Worm (Caenorhabditis elegans): ENCODE data around the gene toh-1.
"Not testable (repeated sequence)": the region's sequence is repeated elsewhere in the genome, so short reads cannot be mapped to it uniquely, and the experiment has no call there.

ce11 chrIII:3845708-3846107, 36.9 kb upstream of the toh-1 start:
- TF ChIP-seq ztf-29 (GFP tag; IDR thresholded peaks at IDR 0.05); klf-2 (GFP tag; conservative IDR thresholded peaks at IDR 0.05); flt-1 (GFP tag; IDR thresholded peaks at IDR 0.05); ref-1 (GFP tag; conservative IDR thresholded peaks at IDR 0.05); med-1 (GFP tag; optimal IDR thresholded peaks at IDR 0.05; ENCODE audit: insufficient read depth): not testable (repeated sequence)
